Worm (Caenorhabditis elegans): Measurements from ENCODE around the gene crn-7.

The crn-7 gene

ce11 chrIII:8244052-8244451 lies 24.3 kb upstream of the crn-7 start, which contains the start of the genes pbs-6 and cids-1:
pbs-6 (minus strand) TSS chrIII:8244092.
cids-1 (plus strand) TSS chrIII:8244445.
- TF ChIP-seq dpl-1 (GFP tag; optimal IDR thresholded peaks at IDR 0.05), result peak; percentile 26
- TF ChIP-seq zfp-3 (GFP tag; conservative IDR thresholded peaks at IDR 0.05), result no peak
- no peak for TF ChIP-seq zfp-2 (tag; optimal IDR thresholded peaks at IDR 0.05)
- TF ChIP-seq hlh-11 (tag; optimal IDR thresholded peaks at IDR 0.05), result no peak
- peak in 1 of 2 experiments; percentile 59 for TF ChIP-seq lsy-2 (tag; optimal IDR thresholded peaks at IDR 0.05)
- 0 out of 2 replicates have a peak, but pooled peaks have one; percentile 14 for TF ChIP-seq lin-38 (GFP tag; IDR thresholded peaks at IDR 0.05)
- TF ChIP-seq mes-2 (tag; optimal IDR thresholded peaks at IDR 0.05; ENCODE audit: poor library complexity, severe bottlenecking), result peak; percentile 36

ce11 chrIII:8245591-8245990 lies 22.7 kb upstream of the crn-7 start, which contains the start of gene C02F5.3:
C02F5.3 (plus strand) TSS chrIII:8245891.
- TF ChIP-seq ces-1 (GFP tag; optimal IDR thresholded peaks at IDR 0.05), result no peak

- TF ChIP-seq ceh-82 (tag; optimal IDR thresholded peaks at IDR 0.05) (no peak), nhr-28 (tag; optimal IDR thresholded peaks at IDR 0.05) (no peak), egl-43 (GFP tag; IDR thresholded peaks at IDR 0.05) (no peak), rbr-2 (tag; optimal IDR thresholded peaks at IDR 0.05) (no peak), hif-1 (tag; optimal IDR thresholded peaks at IDR 0.05) (no peak), nhr-11 (tag; optimal IDR thresholded peaks at IDR 0.05) (no peak), ama-1 (optimal IDR thresholded peaks at IDR 0.05) (no peak), Y48G9A.11 (GFP tag; IDR thresholded peaks at IDR 0.05) (no peak), tag-97 (GFP tag; IDR thresholded peaks at IDR 0.05) (no peak), lin-29 (GFP tag; IDR thresholded peaks at IDR 0.05) (no peak), nhr-6 (tag; optimal IDR thresholded peaks at IDR 0.05) (no peak), ceh-20 (GFP tag; IDR thresholded peaks at IDR 0.05) (no peak)
These were observed 21.3 kb upstream of the crn-7 start, which contains the start of gene C02F5.13 for ce11 chrIII:8247051-8247450. C02F5.13 (plus strand) TSS chrIII:8247351.

- TF ChIP-seq lsy-2 (tag; optimal IDR thresholded peaks at IDR 0.05), result no peak
- no peak for TF ChIP-seq daf-16 (GFP tag; optimal IDR thresholded peaks at IDR 0.05)
- no peak for TF ChIP-seq daf-16 (tag; optimal IDR thresholded peaks at IDR 0.05)
- TF ChIP-seq hif-1 (tag; optimal IDR thresholded peaks at IDR 0.05), result no peak
- no peak for TF ChIP-seq T20F7.1 (GFP tag; optimal IDR thresholded peaks at IDR 0.05)
- TF ChIP-seq F37D6.2 (tag; optimal IDR thresholded peaks at IDR 0.05), result no peak
- TF ChIP-seq zip-11 (GFP tag; IDR thresholded peaks at IDR 0.05), result no peak
- TF ChIP-seq set-16 (GFP tag; IDR thresholded peaks at IDR 0.05), result no peak
- TF ChIP-seq zag-1 (tag; optimal IDR thresholded peaks at IDR 0.05), result no peak
- no peak for TF ChIP-seq nhr-6 (tag; optimal IDR thresholded peaks at IDR 0.05)
- no peak for TF ChIP-seq lin-29 (GFP tag; IDR thresholded peaks at IDR 0.05)
- no peak for TF ChIP-seq pha-4 (GFP tag; IDR thresholded peaks at IDR 0.05)
- no peak for TF ChIP-seq pha-4 (tag; optimal IDR thresholded peaks at IDR 0.05)
- no peak for TF ChIP-seq duxl-1 (tag; optimal IDR thresholded peaks at IDR 0.05; ENCODE audit: poor library complexity)
- TF ChIP-seq mdl-1 (tag; optimal IDR thresholded peaks at IDR 0.05), result no peak
- TF ChIP-seq R02D3.7 (tag; optimal IDR thresholded peaks at IDR 0.05), result no peak
- TF ChIP-seq dmd-8 (GFP tag; IDR thresholded peaks at IDR 0.05), result no peak
- TF ChIP-seq nhr-77 (tag; optimal IDR thresholded peaks at IDR 0.05), result no peak
- TF ChIP-seq zfp-2 (tag; optimal IDR thresholded peaks at IDR 0.05), result no peak
These were observed 18.9 kb upstream of the crn-7 start, which contains the start of the genes C02F5.10 and C02F5.2 for ce11 chrIII:8249381-8249780. C02F5.10 (minus strand) TSS chrIII:8249481. C02F5.2 (plus strand) TSS chrIII:8249619.

Data from whole organism, L4 larva.